Worm (Caenorhabditis elegans) whole organism, late embryonic: ENCODE results near the gene C07A12.18.

Experiments
- C08G9.2 ChIP-seq: sonication (generic microtip); optimal IDR thresholded peaks from 2 replicates; lab custom pipeline; 2016; ENCODE audit warnings: mild to moderate bottlenecking, missing genetic modification characterization, moderate library complexity, missing compliant biosample characterization
- K02D7.2 ChIP-seq: sonication (generic microtip); optimal IDR thresholded peaks from 2 replicates; lab custom pipeline; 2017; ENCODE audit warnings: mild to moderate bottlenecking, missing genetic modification characterization, missing compliant biosample characterization
- K09A11.1 ChIP-seq: sonication (generic microtip); optimal IDR thresholded peaks from 2 replicates; lab custom pipeline; 2017; ENCODE audit warnings: antibody characterized with exemption, mild to moderate bottlenecking, missing genetic modification characterization, missing compliant biosample characterization; ENCODE audit not compliant: insufficient read depth
- T23F11.4 ChIP-seq: fragments of 200-800 bp; sonication (Bioruptor generic); optimal IDR thresholded peaks from 2 replicates; lab custom pipeline; 2018; ENCODE audit warnings: mild to moderate bottlenecking, missing genetic modification characterization, missing compliant biosample characterization
- Y22D7AL.16 ChIP-seq: sonication (generic microtip); optimal IDR thresholded peaks from 2 replicates; lab custom pipeline; 2016; ENCODE audit warnings: missing genetic modification characterization, missing compliant biosample characterization
- ahr-1 ChIP-seq: sonication (generic microtip); optimal IDR thresholded peaks from 2 replicates; lab custom pipeline; 2016; ENCODE audit warnings: missing genetic modification characterization, missing compliant biosample characterization
- ceh-14 ChIP-seq: sonication (generic microtip); optimal IDR thresholded peaks from 2 replicates; lab custom pipeline; 2016; ENCODE audit warnings: missing genotype, missing genetic modification characterization, missing compliant biosample characterization
- ceh-19 ChIP-seq: fragments of 200-800 bp; sonication (Bioruptor generic); optimal IDR thresholded peaks from 2 replicates; lab custom pipeline; 2018; ENCODE audit warnings: mild to moderate bottlenecking, missing genetic modification characterization, missing compliant biosample characterization
- ceh-22 ChIP-seq: sonication (generic microtip); optimal IDR thresholded peaks from 2 replicates; lab custom pipeline; 2017; ENCODE audit warnings: missing biosample characterization, missing genetic modification characterization
- ceh-31 ChIP-seq: sonication (generic microtip); optimal IDR thresholded peaks from 2 replicates; lab custom pipeline; 2016; ENCODE audit warnings: missing genetic modification characterization, missing compliant biosample characterization
- ceh-34 ChIP-seq: sonication (generic microtip); optimal IDR thresholded peaks from 2 replicates; lab custom pipeline; 2016; ENCODE audit warnings: mild to moderate bottlenecking, missing genetic modification characterization, missing compliant biosample characterization
- ceh-45 ChIP-seq: fragments of 200-800 bp; sonication (Bioruptor generic); IDR thresholded peaks from 2 replicates; pipeline ENCODE4 v1.3.6; 2022; ENCODE audit warnings: missing genetic modification reagents, missing genetic modification characterization, missing compliant biosample characterization
- ceh-48 ChIP-seq: sonication (generic microtip); optimal IDR thresholded peaks from 2 replicates; lab custom pipeline; 2016; ENCODE audit warnings: missing genetic modification characterization, inconsistent platforms, missing compliant biosample characterization
- ceh-9 ChIP-seq: sonication (generic microtip); optimal IDR thresholded peaks from 2 replicates; lab custom pipeline; 2016; ENCODE audit warnings: mild to moderate bottlenecking, missing genetic modification characterization, inconsistent platforms, missing compliant biosample characterization
- che-1 ChIP-seq: sonication (generic microtip); optimal IDR thresholded peaks from 2 replicates; lab custom pipeline; 2016; ENCODE audit warnings: mild to moderate bottlenecking, missing genetic modification characterization, missing compliant biosample characterization
- dmd-4 ChIP-seq: sonication (generic microtip); optimal IDR thresholded peaks from 2 replicates; lab custom pipeline; 2016; ENCODE audit warnings: borderline replicate concordance, missing genetic modification characterization, missing compliant biosample characterization
- dve-1 ChIP-seq: sonication (generic microtip); optimal IDR thresholded peaks from 2 replicates; lab custom pipeline; 2017; ENCODE audit warnings: antibody characterized with exemption, mild to moderate bottlenecking, missing genetic modification characterization, missing compliant biosample characterization
- elt-2 ChIP-seq: sonication (generic microtip); optimal IDR thresholded peaks from 2 replicates; lab custom pipeline; 2016; ENCODE audit warnings: missing genetic modification reagents, missing genetic modification characterization, missing compliant biosample characterization
- ets-4 ChIP-seq: sonication (generic microtip); optimal IDR thresholded peaks from 2 replicates; lab custom pipeline; 2016; ENCODE audit warnings: missing genetic modification characterization, missing compliant biosample characterization
- fax-1 ChIP-seq: sonication (generic microtip); optimal IDR thresholded peaks from 2 replicates; lab custom pipeline; 2016; ENCODE audit warnings: missing genotype, missing genetic modification characterization, missing compliant biosample characterization
- fkh-10 ChIP-seq: fragments of 150-350 bp; optimal IDR thresholded peaks from 2 replicates; lab custom pipeline; 2014; ENCODE audit warnings: missing biosample characterization, missing genetic modification reagents, missing genetic modification characterization
- gmeb-2 ChIP-seq: sonication (generic microtip); optimal IDR thresholded peaks from 2 replicates; lab custom pipeline; 2016; ENCODE audit warnings: missing genetic modification characterization, inconsistent platforms, missing compliant biosample characterization
- hlh-13 ChIP-seq: fragments of 200-800 bp; sonication (Bioruptor generic); optimal IDR thresholded peaks from 2 replicates; lab custom pipeline; 2018; ENCODE audit warnings: mild to moderate bottlenecking, missing genetic modification characterization, missing compliant biosample characterization
- hlh-30 ChIP-seq: sonication (generic microtip); optimal IDR thresholded peaks from 2 replicates; lab custom pipeline; 2017; ENCODE audit warnings: antibody characterized with exemption, missing genetic modification characterization, missing compliant biosample characterization; ENCODE audit not compliant: insufficient read depth
- hlh-6 ChIP-seq: sonication (generic microtip); optimal IDR thresholded peaks from 2 replicates; lab custom pipeline; 2016; ENCODE audit warnings: missing genotype, missing genetic modification characterization, missing compliant biosample characterization
- hlh-8 ChIP-seq: sonication (generic microtip); optimal IDR thresholded peaks from 2 replicates; lab custom pipeline; 2016; ENCODE audit warnings: missing genotype, missing genetic modification characterization, missing compliant biosample characterization
- lim-6 ChIP-seq: sonication (generic microtip); optimal IDR thresholded peaks from 2 replicates; lab custom pipeline; 2016; ENCODE audit warnings: missing genetic modification characterization, missing compliant biosample characterization
- lin-11 ChIP-seq: fragments of 200-800 bp; sonication (Bioruptor generic); optimal IDR thresholded peaks from 2 replicates; lab custom pipeline; 2018; ENCODE audit warnings: mild to moderate bottlenecking, missing genetic modification characterization, missing compliant biosample characterization
- madf-2 ChIP-seq: sonication (generic microtip); optimal IDR thresholded peaks from 2 replicates; lab custom pipeline; 2017; ENCODE audit warnings: missing genetic modification characterization, missing compliant biosample characterization
- mec-3 ChIP-seq: sonication (generic microtip); optimal IDR thresholded peaks from 2 replicates; lab custom pipeline; 2016; ENCODE audit warnings: borderline replicate concordance, missing genetic modification characterization, missing compliant biosample characterization
- nhr-11 ChIP-seq: fragments of 150-350 bp; optimal IDR thresholded peaks from 2 replicates; lab custom pipeline; 2014; ENCODE audit warnings: missing biosample characterization, missing genetic modification characterization
- odd-2 ChIP-seq: sonication (generic microtip); optimal IDR thresholded peaks from 2 replicates; lab custom pipeline; 2017; ENCODE audit warnings: antibody characterized with exemption, mild to moderate bottlenecking, missing genetic modification characterization, missing compliant biosample characterization
- pat-9 ChIP-seq: fragments of 200-800 bp; sonication (Bioruptor generic); optimal IDR thresholded peaks from 2 replicates; lab custom pipeline; 2018; ENCODE audit warnings: mild to moderate bottlenecking, missing genetic modification characterization, moderate library complexity, missing compliant biosample characterization
- pha-2 ChIP-seq: sonication (generic microtip); optimal IDR thresholded peaks from 2 replicates; lab custom pipeline; 2017; ENCODE audit warnings: mild to moderate bottlenecking, missing genetic modification characterization, missing compliant biosample characterization
- pha-4 ChIP-seq: fragments of 150-350 bp; optimal IDR thresholded peaks from 2 replicates; lab custom pipeline; 2018; ENCODE audit warnings: missing biosample characterization, missing genetic modification reagents, missing genetic modification characterization
- pqm-1 ChIP-seq: sonication (generic microtip); optimal IDR thresholded peaks from 2 replicates; lab custom pipeline; 2016; ENCODE audit warnings: missing genetic modification characterization, missing compliant biosample characterization
- pros-1 ChIP-seq: fragments of 150-350 bp; optimal IDR thresholded peaks from 2 replicates; lab custom pipeline; 2014; ENCODE audit warnings: missing biosample characterization, missing genetic modification reagents, missing genetic modification characterization
- ref-2 ChIP-seq: sonication (generic microtip); optimal IDR thresholded peaks from 2 replicates; lab custom pipeline; 2016; ENCODE audit warnings: missing genetic modification characterization, missing compliant biosample characterization
- rnt-1 ChIP-seq: sonication (generic microtip); optimal IDR thresholded peaks from 2 replicates; lab custom pipeline; 2016; ENCODE audit warnings: missing genetic modification characterization, missing compliant biosample characterization
- sox-2 ChIP-seq: fragments of 200-800 bp; sonication (Bioruptor generic); IDR thresholded peaks from 2 replicates; pipeline ENCODE4 v1.3.6; 2022; ENCODE audit warnings: missing genetic modification reagents, missing genetic modification characterization, missing compliant biosample characterization
- syd-9 ChIP-seq: sonication (generic microtip); optimal IDR thresholded peaks from 2 replicates; lab custom pipeline; 2016; ENCODE audit warnings: mild to moderate bottlenecking, missing genetic modification characterization, moderate library complexity, missing compliant biosample characterization
- tbx-2 ChIP-seq: sonication (generic microtip); optimal IDR thresholded peaks from 2 replicates; lab custom pipeline; 2016; ENCODE audit warnings: missing genetic modification characterization, missing compliant biosample characterization
- ttx-3 ChIP-seq: sonication (generic microtip); optimal IDR thresholded peaks from 2 replicates; lab custom pipeline; 2016; ENCODE audit warnings: missing genetic modification reagents, missing genetic modification characterization, missing compliant biosample characterization
- unc-86 ChIP-seq: sonication (generic microtip); optimal IDR thresholded peaks from 2 replicates; lab custom pipeline; 2016; ENCODE audit warnings: missing genetic modification characterization, missing compliant biosample characterization

The C07A12.18 gene

DNA sequence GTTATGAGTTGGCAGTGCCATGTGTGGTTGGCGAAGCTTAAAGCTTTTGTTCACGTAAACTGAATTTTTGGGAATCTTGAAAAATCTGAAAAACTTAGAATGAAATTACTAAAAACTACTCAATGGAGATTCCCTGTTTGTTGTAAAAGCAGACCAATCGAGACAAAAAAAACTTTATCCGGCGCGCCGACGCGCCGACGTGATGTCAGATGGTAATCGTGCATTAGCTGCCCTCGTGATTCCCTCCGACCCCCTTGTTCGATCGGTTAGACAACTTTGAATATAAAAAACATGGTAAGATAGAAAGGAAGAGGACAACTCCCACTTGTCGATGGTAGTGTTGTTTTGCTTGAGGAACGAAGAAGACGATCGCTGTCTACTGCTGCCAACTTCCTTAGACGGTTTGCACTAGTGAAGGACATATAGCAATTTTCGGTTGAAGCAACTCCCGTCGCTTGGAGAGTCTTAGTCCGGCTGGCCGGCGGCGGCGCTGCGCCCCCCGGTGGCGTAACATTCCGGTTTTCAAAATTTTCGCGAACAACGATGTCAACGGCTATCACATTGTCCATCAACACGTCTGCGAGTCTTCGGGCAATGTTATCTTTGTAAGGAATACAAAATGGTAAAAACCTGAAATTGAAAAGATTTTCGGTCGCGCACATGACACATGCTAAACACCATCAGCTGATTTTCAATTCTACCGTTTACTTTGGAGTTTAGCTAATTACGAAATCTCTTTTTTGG, at the start of gene C07A12.18:
Gene C07A12.18, minus strand, starts transcription at position 51 of the 744 bp plus-strand sequence.
- no peak for TF ChIP-seq pha-2
- no peak for TF ChIP-seq hlh-6 (tag; lab: Kevin White, UChicago)
- TF ChIP-seq nhr-11 (tag; lab: Kevin White, UChicago) = no peak
- TF ChIP-seq ceh-22 (tag; lab: Kevin White, UChicago) = no peak
- no peak for TF ChIP-seq mec-3
- TF ChIP-seq pha-4 = no peak
- TF ChIP-seq ets-4 (tag; lab: Kevin White, UChicago) = no peak
- no peak for TF ChIP-seq ttx-3
- no peak for TF ChIP-seq odd-2
- TF ChIP-seq ref-2 (tag; lab: Kevin White, UChicago) = no peak
- TF ChIP-seq ceh-45 (GFP tag; lab: Robert Waterston, UW) = no peak

DNA sequence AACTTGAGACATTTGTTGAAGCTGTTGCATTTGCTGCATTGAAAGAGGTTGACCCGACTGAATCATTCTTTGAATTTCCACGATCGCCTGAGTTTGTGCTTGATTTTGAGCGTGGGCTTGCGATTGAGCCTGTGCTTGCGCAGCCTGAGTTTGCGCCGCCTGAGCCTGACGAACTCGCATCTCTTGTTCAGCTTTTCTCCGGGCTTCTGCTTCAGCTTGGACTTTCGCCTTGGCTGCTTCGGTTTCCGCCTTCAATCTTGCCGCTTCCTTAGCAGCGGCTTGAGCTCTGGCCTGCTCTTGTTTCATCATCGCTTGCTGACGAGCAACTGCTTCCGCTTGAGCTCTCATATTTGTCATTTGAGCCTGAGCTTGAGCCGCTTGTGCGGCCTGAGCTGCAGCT, 47.7 kb upstream of the C07A12.18 start:
- TF ChIP-seq C08G9.2 (no peak), odd-2 (no peak), ceh-9 (tag; lab: Kevin White, UChicago) (no peak), lim-6 (tag; lab: Kevin White, UChicago) (no peak), hlh-13 (GFP tag; lab: Kevin White, UChicago) (no peak), tbx-2 (tag; lab: Kevin White, UChicago) (no peak), K09A11.1 (no peak)

DNA sequence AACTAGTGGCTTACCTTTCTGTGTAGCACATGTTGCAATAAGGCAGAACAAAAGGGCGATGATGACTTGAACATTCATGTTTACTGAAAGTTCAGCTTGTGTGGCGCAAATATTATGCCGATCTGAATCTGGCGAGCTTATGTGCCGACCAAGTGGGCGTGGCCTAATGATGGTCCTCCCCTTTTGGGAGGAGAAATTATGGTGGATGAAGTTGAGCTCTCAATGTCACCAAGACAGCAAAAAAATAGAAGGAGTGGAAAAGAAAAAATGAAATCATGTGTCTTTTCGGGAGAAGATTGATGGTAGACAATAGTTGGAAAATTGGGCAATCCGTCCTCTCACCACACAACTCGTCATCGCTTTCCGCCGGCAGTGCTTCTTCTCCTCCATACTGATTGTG, 42.5 kb upstream of the C07A12.18 start, which contains the start of gene flp-12:
Gene flp-12, minus strand, starts transcription at position 101 of the 400 bp plus-strand sequence.
- TF ChIP-seq madf-2 = no peak
- no peak for TF ChIP-seq rnt-1 (tag; lab: Kevin White, UChicago)
- no peak for TF ChIP-seq unc-86 (tag; lab: Kevin White, UChicago)
- TF ChIP-seq dmd-4 (tag; lab: Kevin White, UChicago) = no peak
- TF ChIP-seq pqm-1 (tag; lab: Kevin White, UChicago) = no peak
- TF ChIP-seq ceh-19 (GFP tag; lab: Kevin White, UChicago) = no peak
- TF ChIP-seq ref-2 (tag; lab: Kevin White, UChicago) = no peak
- no peak for TF ChIP-seq C08G9.2
- no peak for TF ChIP-seq elt-2 (tag; lab: Kevin White, UChicago)
- TF ChIP-seq lin-11 (tag; lab: Kevin White, UChicago) = no peak
- no peak for TF ChIP-seq hlh-8 (tag; lab: Kevin White, UChicago)
- TF ChIP-seq T23F11.4 = no peak
- TF ChIP-seq K09A11.1 = no peak
- no peak for TF ChIP-seq fax-1 (tag; lab: Kevin White, UChicago)
- no peak for TF ChIP-seq ceh-9 (tag; lab: Kevin White, UChicago)
- no peak for TF ChIP-seq ceh-14 (tag; lab: Kevin White, UChicago)
- no peak for TF ChIP-seq che-1 (tag; lab: Kevin White, UChicago)
- no peak for TF ChIP-seq ceh-48
- no peak for TF ChIP-seq gmeb-2 (tag; lab: Kevin White, UChicago)
- no peak for TF ChIP-seq sox-2

DNA sequence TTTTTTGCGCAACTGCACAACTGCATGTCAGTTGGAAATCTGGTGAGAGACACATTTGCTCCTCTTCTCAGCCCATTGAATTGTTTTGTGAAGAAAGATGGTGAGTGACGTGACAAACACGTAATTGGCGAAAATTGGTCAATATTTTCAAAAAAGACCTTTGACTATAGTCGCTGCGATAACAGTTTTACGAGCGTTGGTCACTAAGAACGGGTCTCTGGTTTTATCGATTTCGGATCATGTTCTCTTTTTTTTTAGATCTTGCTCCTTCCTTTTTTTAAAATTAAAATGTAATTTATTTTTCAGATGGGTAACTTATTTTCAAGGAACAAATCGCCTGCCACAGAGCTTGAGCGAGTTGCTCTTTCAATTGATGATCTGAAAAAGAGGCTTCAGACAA, 38.8 kb upstream of the C07A12.18 start, which contains the start of gene lnp-1:
Gene lnp-1, plus strand, starts transcription at position 301 of the 400 bp plus-strand sequence.
- no peak for TF ChIP-seq ceh-34 (tag; lab: Kevin White, UChicago)
- TF ChIP-seq ceh-31 (tag; lab: Kevin White, UChicago) = no peak
- no peak for TF ChIP-seq ref-2 (tag; lab: Kevin White, UChicago)
- TF ChIP-seq Y22D7AL.16 (tag; lab: Kevin White, UChicago) = no peak
- no peak for TF ChIP-seq ahr-1
- TF ChIP-seq T23F11.4 = no peak
- TF ChIP-seq mec-3 = no peak
- no peak for TF ChIP-seq syd-9 (tag; lab: Kevin White, UChicago)
- TF ChIP-seq fax-1 (tag; lab: Kevin White, UChicago) = no peak
- TF ChIP-seq K02D7.2 (tag; lab: Kevin White, UChicago) = no peak
- no peak for TF ChIP-seq fkh-10 (GFP tag; lab: Kevin White, UChicago)
- no peak for TF ChIP-seq hlh-30
- no peak for TF ChIP-seq dve-1 (tag; lab: Kevin White, UChicago)
- no peak for TF ChIP-seq pat-9 (tag; lab: Kevin White, UChicago)
- no peak for TF ChIP-seq pros-1 (tag; lab: Kevin White, UChicago)
- no peak for TF ChIP-seq ceh-19 (GFP tag; lab: Kevin White, UChicago)
